Worm (Caenorhabditis elegans): ENCODE data around the gene C14A4.6.

DNA sequence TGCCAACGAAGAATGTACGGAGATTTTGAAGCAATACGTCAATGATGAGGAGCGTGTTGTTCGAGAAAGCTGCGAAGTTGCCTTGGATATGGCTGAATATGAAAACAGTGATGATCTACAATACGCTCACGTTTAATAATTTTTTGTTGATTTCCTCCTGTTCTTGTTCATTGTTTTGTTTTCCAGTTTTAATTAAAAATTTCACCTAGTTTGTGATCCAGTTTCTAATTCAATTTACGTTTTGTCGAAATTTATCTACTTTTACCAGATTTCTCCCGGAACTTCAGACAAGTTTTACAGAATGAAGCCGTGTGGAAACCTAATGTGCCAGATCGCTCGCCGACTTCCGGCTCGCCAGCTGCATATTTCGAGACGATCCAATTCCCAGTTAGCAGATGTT, 13.7 kb downstream of the C14A4.6 start, which contains the start of gene dap-3:
- TF ChIP-seq ama-1 (optimal IDR thresholded peaks at IDR 0.05) (no peak), F13C5.2 (tag; optimal IDR thresholded peaks at IDR 0.05) (no peak), tbx-11 (GFP tag; IDR thresholded peaks at IDR 0.05) (no peak), hmbx-1 (tag; optimal IDR thresholded peaks at IDR 0.05) (no peak), sea-1 (GFP tag; conservative IDR thresholded peaks at IDR 0.05) (no peak), ceh-36 (tag; optimal IDR thresholded peaks at IDR 0.05) (no peak), flt-1 (GFP tag; IDR thresholded peaks at IDR 0.05) (no peak)

Data from whole organism, early embryonic.